Worm (Caenorhabditis elegans) whole organism, midembryonic: ENCODE measurements around the gene F59A6.3.

Source experiments
- T22C8.4 ChIP-seq: fragments of 200-800 bp; sonication (Bioruptor generic); IDR thresholded peaks from 2 replicates; pipeline ENCODE4 v1.3.6; 2022; ENCODE audit warnings: missing genetic modification characterization, missing compliant biosample characterization
- flt-1 ChIP-seq: fragments of 200-800 bp; sonication (Bioruptor generic); IDR thresholded peaks from 2 replicates; pipeline ENCODE4 v1.3.6; 2022; ENCODE audit warnings: missing genetic modification characterization, missing compliant biosample characterization

ce11 chrII:5004781-5005180 lies 3.4 kb upstream of the F59A6.3 start, which contains the start of gene F59A6.4:
- TF ChIP-seq flt-1 (GFP tag; lab: Robert Waterston, UW) (no peak), T22C8.4 (GFP tag; lab: Robert Waterston, UW) (no peak)
